Worm (Caenorhabditis elegans) whole organism, L4 larva: ENCODE data around the gene dhcr-24.

Source experiments
- D1046.2 ChIP-seq: fragments of 200-800 bp; sonication (Bioruptor generic); IDR thresholded peaks from 2 replicates; pipeline ENCODE4 v1.3.6; 2022; ENCODE audit warnings: missing genetic modification characterization, missing compliant biosample characterization
- F10B5.3 ChIP-seq: sonication (generic microtip); optimal IDR thresholded peaks from 2 replicates; lab custom pipeline; 2016; ENCODE audit warnings: mild to moderate bottlenecking, missing genetic modification characterization, missing compliant biosample characterization
- T26A8.4 ChIP-seq: fragments of 200-800 bp; sonication (Bioruptor generic); IDR thresholded peaks from 2 replicates; pipeline ENCODE4 v1.3.6; 2022; ENCODE audit warnings: missing genetic modification characterization, missing compliant biosample characterization
- Y105C5A.15 ChIP-seq: fragments of 200-800 bp; sonication (Bioruptor generic); IDR thresholded peaks from 2 replicates; pipeline ENCODE4 v1.3.6; 2022; ENCODE audit warnings: missing genetic modification characterization, missing compliant biosample characterization
- Y48G9A.11 ChIP-seq: fragments of 200-800 bp; sonication (Bioruptor generic); IDR thresholded peaks from 2 replicates; pipeline ENCODE4 v1.3.6; 2022; ENCODE audit warnings: missing genetic modification reagents, missing genetic modification characterization, missing compliant biosample characterization
- aly-2 ChIP-seq: sonication (generic microtip); optimal IDR thresholded peaks from 2 replicates; lab custom pipeline; 2018; ENCODE audit warnings: missing biosample characterization, missing genetic modification characterization
- ama-1 ChIP-seq: fragments of 150-350 bp; optimal IDR thresholded peaks from 2 replicates; lab custom pipeline; 2014; ENCODE audit warnings: inconsistent platforms, mixed read lengths
- arid-1 ChIP-seq: fragments of 200-800 bp; sonication (Bioruptor generic); conservative IDR thresholded peaks from 2 replicates; pipeline ENCODE4 v1.3.6; 2022; ENCODE audit warnings: missing genetic modification reagents, missing genetic modification characterization, missing compliant biosample characterization
- attf-4 ChIP-seq: sonication (generic microtip); optimal IDR thresholded peaks from 3 replicates; lab custom pipeline; 2017; ENCODE audit warnings: missing biosample characterization, missing genetic modification characterization
- ceh-20 ChIP-seq: fragments of 200-800 bp; sonication (Bioruptor generic); IDR thresholded peaks from 2 replicates; pipeline ENCODE4 v1.3.6; 2022; ENCODE audit warnings: missing genetic modification reagents, missing genetic modification characterization, missing compliant biosample characterization
- ceh-32 ChIP-seq: sonication (generic microtip); optimal IDR thresholded peaks from 2 replicates; lab custom pipeline; 2016; ENCODE audit warnings: mild to moderate bottlenecking, missing genetic modification characterization, missing compliant biosample characterization; ENCODE audit not compliant: poor library complexity
- ceh-44 ChIP-seq: fragments of 200-800 bp; sonication (Bioruptor generic); IDR thresholded peaks from 2 replicates; pipeline ENCODE4 v1.3.6; 2022; ENCODE audit warnings: missing genetic modification reagents, missing genetic modification characterization, missing compliant biosample characterization
- ctbp-1 ChIP-seq: fragments of 200-800 bp; sonication (Bioruptor generic); IDR thresholded peaks from 2 replicates; pipeline ENCODE4 v1.3.6; 2022; ENCODE audit warnings: missing genetic modification reagents, missing genetic modification characterization, missing compliant biosample characterization
- daf-12 ChIP-seq: fragments of 150-350 bp; optimal IDR thresholded peaks from 2 replicates; lab custom pipeline; 2014; ENCODE audit warnings: missing biosample characterization, missing genetic modification reagents, missing genetic modification characterization
- daf-16 ChIP-seq, 3 experiments: sonication (generic microtip); optimal IDR thresholded peaks; 2 replicates each; lab custom pipeline; 2016 to 2017; ENCODE audit warnings: missing genetic modification characterization in 3 of 3, missing genetic modification reagents in 3 of 3, mild to moderate bottlenecking in 2 of 3, missing compliant biosample characterization in 2 of 3, missing biosample characterization in 1 of 3, moderate library complexity in 1 of 3
- daf-19 ChIP-seq: fragments of 200-800 bp; sonication (Bioruptor generic); conservative IDR thresholded peaks from 2 replicates; pipeline ENCODE4 v1.3.6; 2022; ENCODE audit warnings: missing genetic modification characterization, missing compliant biosample characterization
- daf-8 ChIP-seq: fragments of 200-800 bp; sonication (Bioruptor generic); IDR thresholded peaks from 2 replicates; pipeline ENCODE4 v1.3.6; 2022; ENCODE audit warnings: missing genetic modification characterization, missing compliant biosample characterization
- dmd-8 ChIP-seq: fragments of 200-800 bp; sonication (Bioruptor generic); IDR thresholded peaks from 2 replicates; pipeline ENCODE4 v1.3.6; 2022; ENCODE audit warnings: missing genetic modification characterization, missing compliant biosample characterization
- dve-1 ChIP-seq: sonication (generic microtip); optimal IDR thresholded peaks from 2 replicates; lab custom pipeline; 2017; ENCODE audit warnings: antibody characterized with exemption, mild to moderate bottlenecking, missing genetic modification characterization, missing compliant biosample characterization; ENCODE audit not compliant: insufficient read depth
- egl-27 ChIP-seq: sonication (generic microtip); optimal IDR thresholded peaks from 3 replicates; lab custom pipeline; 2017; ENCODE audit warnings: missing biosample characterization, missing genetic modification reagents, missing genetic modification characterization
- egl-43 ChIP-seq: fragments of 200-800 bp; sonication (Bioruptor generic); IDR thresholded peaks from 2 replicates; pipeline ENCODE4 v1.3.6; 2022; ENCODE audit warnings: missing genetic modification reagents, missing genetic modification characterization, missing compliant biosample characterization
- fkh-10 ChIP-seq: fragments of 150-350 bp; optimal IDR thresholded peaks from 2 replicates; lab custom pipeline; 2014; ENCODE audit warnings: missing biosample characterization, missing genetic modification reagents, missing genetic modification characterization
- fos-1 ChIP-seq: fragments of 150-350 bp; optimal IDR thresholded peaks from 2 replicates; lab custom pipeline; 2014; ENCODE audit warnings: missing biosample characterization, missing genetic modification characterization
- gei-8 ChIP-seq: fragments of 200-800 bp; sonication (Bioruptor generic); optimal IDR thresholded peaks from 2 replicates; lab custom pipeline; 2018; ENCODE audit warnings: mild to moderate bottlenecking, missing genetic modification characterization, missing compliant biosample characterization
- hif-1 ChIP-seq, 2 experiments: sonication (generic microtip); optimal IDR thresholded peaks; 2 replicates each; lab custom pipeline; 2016 to 2017; ENCODE audit warnings: missing compliant biosample characterization in 2 of 2, missing genetic modification characterization in 2 of 2, missing genetic modification reagents in 2 of 2, missing genotype in 2 of 2, mild to moderate bottlenecking in 1 of 2
- hlh-30 ChIP-seq: sonication (generic microtip); optimal IDR thresholded peaks from 2 replicates; lab custom pipeline; 2017; ENCODE audit warnings: antibody characterized with exemption, mild to moderate bottlenecking, missing genetic modification characterization, missing compliant biosample characterization; ENCODE audit not compliant: insufficient read depth
- jun-1 ChIP-seq: fragments of 150-350 bp; optimal IDR thresholded peaks from 2 replicates; lab custom pipeline; 2014; ENCODE audit warnings: missing biosample characterization, missing genetic modification reagents, missing genetic modification characterization
- lin-13 ChIP-seq: fragments of 150-350 bp; optimal IDR thresholded peaks from 2 replicates; lab custom pipeline; 2014; ENCODE audit warnings: missing biosample characterization, missing genetic modification reagents, missing genetic modification characterization
- lin-15B ChIP-seq: fragments of 150-350 bp; sonication (generic microtip); optimal IDR thresholded peaks from 3 replicates; lab custom pipeline; 2014; ENCODE audit warnings: missing biosample characterization, missing genetic modification characterization
- lin-38 ChIP-seq: fragments of 200-800 bp; sonication (Bioruptor generic); IDR thresholded peaks from 2 replicates; pipeline ENCODE4 v1.3.6; 2022; ENCODE audit warnings: missing genetic modification reagents, missing genetic modification characterization, missing compliant biosample characterization
- lin-39 ChIP-seq: fragments of 150-350 bp; optimal IDR thresholded peaks from 2 replicates; lab custom pipeline; 2014; ENCODE audit warnings: missing biosample characterization, missing genetic modification reagents, missing genetic modification characterization
- madf-9 ChIP-seq: fragments of 200-800 bp; sonication (Bioruptor generic); conservative IDR thresholded peaks from 2 replicates; pipeline ENCODE4 v1.3.6; 2022; ENCODE audit warnings: missing genetic modification reagents, missing genetic modification characterization, missing compliant biosample characterization
- mdt-29 ChIP-seq: fragments of 200-800 bp; sonication (Bioruptor generic); IDR thresholded peaks from 2 replicates; pipeline ENCODE4 v1.3.6; 2022; ENCODE audit warnings: missing genetic modification reagents, missing genetic modification characterization, missing compliant biosample characterization
- mep-1 ChIP-seq: fragments of 150-350 bp; sonication (generic microtip); optimal IDR thresholded peaks from 3 replicates; lab custom pipeline; 2014; ENCODE audit warnings: missing biosample characterization, missing genetic modification characterization
- mes-2 ChIP-seq: sonication (generic microtip); optimal IDR thresholded peaks from 2 replicates; lab custom pipeline; 2016; ENCODE audit warnings: missing genotype, mild to moderate bottlenecking, missing genetic modification characterization, missing compliant biosample characterization; ENCODE audit not compliant: poor library complexity, severe bottlenecking
- mxl-3 ChIP-seq: fragments of 200-800 bp; sonication (Bioruptor generic); optimal IDR thresholded peaks from 2 replicates; lab custom pipeline; 2018; ENCODE audit warnings: mild to moderate bottlenecking, missing genetic modification characterization, missing compliant biosample characterization
- nhr-102 ChIP-seq: sonication (generic microtip); optimal IDR thresholded peaks from 2 replicates; lab custom pipeline; 2016; ENCODE audit warnings: mild to moderate bottlenecking, missing genetic modification characterization, moderate library complexity, missing compliant biosample characterization
- nhr-11 ChIP-seq: fragments of 150-350 bp; optimal IDR thresholded peaks from 2 replicates; lab custom pipeline; 2014; ENCODE audit warnings: missing biosample characterization, missing genetic modification characterization
- nhr-111 ChIP-seq: fragments of 200-800 bp; sonication (Bioruptor generic); optimal IDR thresholded peaks from 2 replicates; lab custom pipeline; 2018; ENCODE audit warnings: mild to moderate bottlenecking, missing genetic modification characterization, missing compliant biosample characterization
- nhr-237 ChIP-seq: sonication (generic microtip); optimal IDR thresholded peaks from 2 replicates; lab custom pipeline; 2017; ENCODE audit warnings: missing biosample characterization, missing genetic modification characterization
- nhr-42 ChIP-seq: fragments of 200-800 bp; sonication (Bioruptor generic); IDR thresholded peaks from 2 replicates; pipeline ENCODE4 v1.3.6; 2022; ENCODE audit warnings: missing genetic modification characterization, missing compliant biosample characterization
- pqm-1 ChIP-seq: sonication (generic microtip); optimal IDR thresholded peaks from 2 replicates; lab custom pipeline; 2017; ENCODE audit warnings: missing biosample characterization, missing genetic modification characterization
- saeg-2 ChIP-seq: fragments of 200-800 bp; sonication (Bioruptor generic); IDR thresholded peaks from 2 replicates; pipeline ENCODE4 v1.3.6; 2022; ENCODE audit warnings: missing genetic modification reagents, missing genetic modification characterization, missing compliant biosample characterization
- set-16 ChIP-seq: fragments of 200-800 bp; sonication (Bioruptor generic); IDR thresholded peaks from 2 replicates; pipeline ENCODE4 v1.3.6; 2022; ENCODE audit warnings: missing genetic modification reagents, missing genetic modification characterization, missing compliant biosample characterization
- spr-1 ChIP-seq: sonication (generic microtip); optimal IDR thresholded peaks from 2 replicates; lab custom pipeline; 2016; ENCODE audit warnings: mild to moderate bottlenecking, missing genetic modification characterization, missing compliant biosample characterization
- tag-97 ChIP-seq: fragments of 200-800 bp; sonication (Bioruptor generic); IDR thresholded peaks from 2 replicates; pipeline ENCODE4 v1.3.6; 2022; ENCODE audit warnings: missing genetic modification characterization, missing compliant biosample characterization
- unc-130 ChIP-seq: sonication (generic microtip); optimal IDR thresholded peaks from 2 replicates; lab custom pipeline; 2016; ENCODE audit warnings: missing genetic modification reagents, missing genetic modification characterization, missing compliant biosample characterization
- unc-62 ChIP-seq, 3 experiments: fragments of 150-350 bp in 1 of 3; sonication (generic microtip); optimal IDR thresholded peaks in 2 of 3; peaks in 1 of 3; 1 replicate in 1 of 3; 2 replicates in 2 of 3; lab custom pipeline; 2014 to 2017; ENCODE audit warnings: missing biosample characterization in 3 of 3, missing genetic modification characterization in 3 of 3, missing genetic modification reagents in 3 of 3, missing genotype in 1 of 3
- zfp-3 ChIP-seq: fragments of 200-800 bp; sonication (Bioruptor generic); conservative IDR thresholded peaks from 2 replicates; pipeline ENCODE4 v1.3.6; 2022; ENCODE audit warnings: missing genetic modification reagents, missing genetic modification characterization, missing compliant biosample characterization
- ztf-7 ChIP-seq: fragments of 150-350 bp; optimal IDR thresholded peaks from 2 replicates; lab custom pipeline; 2014; ENCODE audit warnings: missing biosample characterization, missing genetic modification characterization

Gene dhcr-24

ce11 chrX:2583135-2583683 is 19.3 kb upstream of the dhcr-24 start:
- TF ChIP-seq mes-2 (tag; lab: Kevin White, UChicago) (no peak), ceh-20 (GFP tag; lab: Robert Waterston, UW) (no peak), gei-8 (no peak), jun-1 (tag; lab: Kevin White, UChicago) (no peak), Y48G9A.11 (GFP tag; lab: Robert Waterston, UW) (0 out of 2 replicates have a peak, but pooled peaks have one; percentile 12), hif-1 (tag; optimal IDR thresholded peaks at IDR 0.05; lab: Kevin White, UChicago) (no peak), mxl-3 (GFP tag; lab: Kevin White, UChicago) (peak; percentile 32), nhr-42 (GFP tag; lab: Robert Waterston, UW) (no peak), pqm-1 (no peak), ceh-32 (tag; lab: Kevin White, UChicago) (no peak), fos-1 (tag; lab: Kevin White, UChicago) (no peak), daf-8 (GFP tag; lab: Robert Waterston, UW) (no peak), daf-19 (GFP tag; lab: Robert Waterston, UW) (no peak), daf-12 (tag; lab: Kevin White, UChicago) (no peak), dmd-8 (GFP tag; lab: Robert Waterston, UW) (no peak), mdt-29 (GFP tag; lab: Robert Waterston, UW) (no peak), saeg-2 (GFP tag; lab: Robert Waterston, UW) (no peak), T26A8.4 (no peak), nhr-111 (no peak), ztf-7 (tag; lab: Kevin White, UChicago) (no peak), fkh-10 (GFP tag; lab: Kevin White, UChicago) (no peak), attf-4 (no peak), set-16 (GFP tag; lab: Robert Waterston, UW) (peak; percentile 60), lin-13 (GFP tag; lab: Kevin White, UChicago) (no peak), lin-38 (GFP tag; lab: Robert Waterston, UW) (no peak), hlh-30 (tag; lab: Kevin White, UChicago) (peak; percentile 67), nhr-237 (tag; lab: Kevin White, UChicago) (no peak), daf-16 (GFP tag; optimal IDR thresholded peaks at IDR 0.05; lab: Kevin White, UChicago) (no peak), daf-16 (tag; optimal IDR thresholded peaks at IDR 0.05; lab: Kevin White, UChicago) (no peak), ama-1 (lab: Kevin White, UChicago) (no peak), unc-62 (GFP tag; optimal IDR thresholded peaks at IDR 0.05 in 1 of 2; lab: Kevin White, UChicago) (no peak), unc-62 (tag; optimal IDR thresholded peaks at IDR 0.05; lab: Kevin White, UChicago) (no peak), lin-15B (tag; lab: Kevin White, UChicago) (no peak), egl-27 (tag; lab: Kevin White, UChicago) (no peak), aly-2 (tag; lab: Kevin White, UChicago) (no peak), tag-97 (no peak), arid-1 (GFP tag; lab: Robert Waterston, UW) (no peak), nhr-102 (tag; lab: Kevin White, UChicago) (no peak), F10B5.3 (tag; lab: Kevin White, UChicago) (no peak), unc-130 (GFP tag; lab: Kevin White, UChicago) (no peak), D1046.2 (GFP tag; lab: Robert Waterston, UW) (no peak), Y105C5A.15 (GFP tag; lab: Robert Waterston, UW) (no peak), lin-39 (no peak), zfp-3 (GFP tag; lab: Robert Waterston, UW) (no peak), ceh-44 (GFP tag; lab: Robert Waterston, UW) (0 out of 2 replicates have a peak, but pooled peaks have one; percentile 6), ctbp-1 (GFP tag; lab: Robert Waterston, UW) (no peak), mep-1 (tag; lab: Kevin White, UChicago) (no peak), madf-9 (GFP tag; lab: Robert Waterston, UW) (no peak), spr-1 (no peak), dve-1 (tag; lab: Kevin White, UChicago) (no peak), nhr-11 (tag; lab: Kevin White, UChicago) (no peak), egl-43 (GFP tag; lab: Robert Waterston, UW) (no peak)
